Fruit fly (Drosophila melanogaster): ENCODE data around the gene shep.

The shep gene

dm6 chr3L:5136123-5136522 is 141.6 kb downstream of the shep start, which contains the start of the genes CG10674 and CG4611 (continued):
- TF ChIP-seq Med (GFP tag): peak; percentile 70
- TF ChIP-seq abd-A (tag; optimal IDR thresholded peaks at IDR 0.05): no peak
- TF ChIP-seq CG11456 (GFP tag; IDR thresholded peaks at IDR 0.05): no peak
- TF ChIP-seq pzg (GFP tag; optimal IDR thresholded peaks at IDR 0.05): peak; percentile 60
- no peak for TF ChIP-seq CG1602 (GFP tag; optimal IDR thresholded peaks at IDR 0.05)
- TF ChIP-seq CG2199 (GFP tag; IDR thresholded peaks at IDR 0.05): no peak
- peak; percentile 27 for TF ChIP-seq phol (tag; optimal IDR thresholded peaks at IDR 0.05)
- peak; percentile 51 for TF ChIP-seq dm (GFP tag; optimal IDR thresholded peaks at IDR 0.05)
- TF ChIP-seq CG2120 (GFP tag; optimal IDR thresholded peaks at IDR 0.05): peak; percentile 28
- TF ChIP-seq btn (GFP tag; optimal IDR thresholded peaks at IDR 0.05): no peak
- peak; percentile 57 for TF ChIP-seq Hr3 (GFP tag; optimal IDR thresholded peaks at IDR 0.05)
- TF ChIP-seq stwl (tag; optimal IDR thresholded peaks at IDR 0.05): peak; percentile 39
- TF ChIP-seq CG4730 (GFP tag; IDR thresholded peaks at IDR 0.05): no peak
- TF ChIP-seq Rfx (GFP tag; IDR thresholded peaks at IDR 0.05): peak; percentile 24; the same call in 1 of the 2 replicates
- no peak for TF ChIP-seq CG4360 (GFP tag; IDR thresholded peaks at IDR 0.05)
- TF ChIP-seq trem (tag; optimal IDR thresholded peaks at IDR 0.05): peak; percentile 20
- TF ChIP-seq insv (GFP tag; optimal IDR thresholded peaks at IDR 0.05): peak in 1 of 2 experiments; percentile 84
- TF ChIP-seq HHEX (GFP tag; optimal IDR thresholded peaks at IDR 0.05): no peak
- no peak for TF ChIP-seq Mrtf (GFP tag; IDR thresholded peaks at IDR 0.05)
- TF ChIP-seq crol (GFP tag; IDR thresholded peaks at IDR 0.05): no peak
- TF ChIP-seq chinmo (GFP tag; IDR thresholded peaks at IDR 0.05; ENCODE audit: partially characterized antibody): 0 out of 4 replicates have a peak, but pooled peaks have one; percentile 9
- TF ChIP-seq CG11695 (GFP tag; IDR thresholded peaks at IDR 0.05): no peak
- no peak for TF ChIP-seq gcm2 (GFP tag; optimal IDR thresholded peaks at IDR 0.05)
- no peak for TF ChIP-seq CG11696 (GFP tag; IDR thresholded peaks at IDR 0.05)
- TF ChIP-seq CG4424 (GFP tag; optimal IDR thresholded peaks at IDR 0.05): no peak
- TF ChIP-seq ato (GFP tag; IDR thresholded peaks at IDR 0.05; ENCODE audit: partially characterized antibody): no peak
- TF ChIP-seq CG33557 (GFP tag; optimal IDR thresholded peaks at IDR 0.05): no peak
- no peak for TF ChIP-seq CG9797 (GFP tag; optimal IDR thresholded peaks at IDR 0.05)
- peak; percentile 48 for TF ChIP-seq row (GFP tag; IDR thresholded peaks at IDR 0.05)
- peak in 1 of 2 experiments; percentile 56 for TF ChIP-seq Pdp1 (GFP tag; optimal IDR thresholded peaks at IDR 0.05)
- no peak for TF ChIP-seq ssp (GFP tag; IDR thresholded peaks at IDR 0.05)
- TF ChIP-seq Optix (GFP tag; IDR thresholded peaks at IDR 0.05): no peak
- TF ChIP-seq CG32767 (GFP tag; IDR thresholded peaks at IDR 0.05): no peak
- no peak for TF ChIP-seq CG1024 (GFP tag; IDR thresholded peaks at IDR 0.05)
- peak; percentile 43 for TF ChIP-seq HmgZ (tag; optimal IDR thresholded peaks at IDR 0.05)
- no peak for TF ChIP-seq Six4 (GFP tag; optimal IDR thresholded peaks at IDR 0.05)
- peak; percentile 13 for TF ChIP-seq Dad (GFP tag; optimal IDR thresholded peaks at IDR 0.05)
- no peak for TF ChIP-seq nau (GFP tag; optimal IDR thresholded peaks at IDR 0.05)
- peak; percentile 73 for TF ChIP-seq MESR4 (GFP tag; optimal IDR thresholded peaks at IDR 0.05)
- peak; percentile 6 for TF ChIP-seq CG13624 (GFP tag; optimal IDR thresholded peaks at IDR 0.05)
- no peak for TF ChIP-seq org-1 (GFP tag; optimal IDR thresholded peaks at IDR 0.05)
- no peak for TF ChIP-seq tgo (GFP tag; IDR thresholded peaks at IDR 0.05)
- no peak for TF ChIP-seq exex (tag; optimal IDR thresholded peaks at IDR 0.05)
- TF ChIP-seq NfI (GFP tag; optimal IDR thresholded peaks at IDR 0.05): no peak
- TF ChIP-seq CG1603 (tag; optimal IDR thresholded peaks at IDR 0.05): peak; percentile 39

All from whole organism, embryonic.